Worm (Caenorhabditis elegans) whole organism, L4 larva: ENCODE data around the gene zer-1.
A peak's percentile ranks its signal among the peaks of the same experiment; 100 is the strongest.

Source experiments
- D1046.2 ChIP-seq: fragments of 200-800 bp; sonication (Bioruptor generic); IDR thresholded peaks from 2 replicates; pipeline ENCODE4 v1.3.6; 2022; ENCODE audit warnings: missing genetic modification characterization, missing compliant biosample characterization
- F10B5.3 ChIP-seq: sonication (generic microtip); optimal IDR thresholded peaks from 2 replicates; lab custom pipeline; 2016; ENCODE audit warnings: mild to moderate bottlenecking, missing genetic modification characterization, missing compliant biosample characterization
- F49E8.2 ChIP-seq: sonication (generic microtip); optimal IDR thresholded peaks from 2 replicates; lab custom pipeline; 2016; ENCODE audit warnings: missing compliant biosample characterization, mild to moderate bottlenecking, missing genetic modification characterization, borderline replicate concordance
- R02D3.7 ChIP-seq: fragments of 150-350 bp; sonication (generic microtip); optimal IDR thresholded peaks from 3 replicates; lab custom pipeline; 2014; ENCODE audit warnings: missing biosample characterization, missing genetic modification characterization
- Y48G9A.11 ChIP-seq: fragments of 200-800 bp; sonication (Bioruptor generic); IDR thresholded peaks from 2 replicates; pipeline ENCODE4 v1.3.6; 2022; ENCODE audit warnings: missing genetic modification reagents, missing genetic modification characterization, missing compliant biosample characterization
- Y75B8A.6 ChIP-seq: fragments of 200-800 bp; sonication (Bioruptor generic); IDR thresholded peaks from 2 replicates; pipeline ENCODE4 v1.3.6; 2022; ENCODE audit warnings: missing genetic modification reagents, missing genetic modification characterization, missing compliant biosample characterization
- ceh-20 ChIP-seq: fragments of 200-800 bp; sonication (Bioruptor generic); IDR thresholded peaks from 2 replicates; pipeline ENCODE4 v1.3.6; 2022; ENCODE audit warnings: missing genetic modification reagents, missing genetic modification characterization, missing compliant biosample characterization
- ceh-28 ChIP-seq: fragments of 150-350 bp; optimal IDR thresholded peaks from 2 replicates; lab custom pipeline; 2014; ENCODE audit warnings: missing biosample characterization, missing genetic modification reagents, missing genetic modification characterization
- daf-12 ChIP-seq: fragments of 150-350 bp; optimal IDR thresholded peaks from 2 replicates; lab custom pipeline; 2014; ENCODE audit warnings: missing biosample characterization, missing genetic modification reagents, missing genetic modification characterization
- daf-16 ChIP-seq, 3 experiments: sonication (generic microtip); optimal IDR thresholded peaks; 2 replicates each; lab custom pipeline; 2016 to 2017; ENCODE audit warnings: missing genetic modification characterization in 3 of 3, missing genetic modification reagents in 3 of 3, mild to moderate bottlenecking in 2 of 3, missing compliant biosample characterization in 2 of 3, missing biosample characterization in 1 of 3, moderate library complexity in 1 of 3
- daf-8 ChIP-seq: fragments of 200-800 bp; sonication (Bioruptor generic); IDR thresholded peaks from 2 replicates; pipeline ENCODE4 v1.3.6; 2022; ENCODE audit warnings: missing genetic modification characterization, missing compliant biosample characterization
- dmd-8 ChIP-seq: fragments of 200-800 bp; sonication (Bioruptor generic); IDR thresholded peaks from 2 replicates; pipeline ENCODE4 v1.3.6; 2022; ENCODE audit warnings: missing genetic modification characterization, missing compliant biosample characterization
- dmd-9 ChIP-seq: fragments of 200-800 bp; sonication (Bioruptor generic); IDR thresholded peaks from 2 replicates; pipeline ENCODE4 v1.3.6; 2022; ENCODE audit warnings: missing genetic modification reagents, missing genetic modification characterization, missing compliant biosample characterization
- duxl-1 ChIP-seq: sonication (generic microtip); optimal IDR thresholded peaks from 2 replicates; lab custom pipeline; 2016; ENCODE audit warnings: mild to moderate bottlenecking, missing genetic modification characterization, moderate library complexity, missing compliant biosample characterization; ENCODE audit not compliant: poor library complexity
- egl-43 ChIP-seq: fragments of 200-800 bp; sonication (Bioruptor generic); IDR thresholded peaks from 2 replicates; pipeline ENCODE4 v1.3.6; 2022; ENCODE audit warnings: missing genetic modification reagents, missing genetic modification characterization, missing compliant biosample characterization
- fos-1 ChIP-seq: fragments of 150-350 bp; optimal IDR thresholded peaks from 2 replicates; lab custom pipeline; 2014; ENCODE audit warnings: missing biosample characterization, missing genetic modification characterization
- hlh-11 ChIP-seq: fragments of 200-800 bp; sonication (Bioruptor generic); optimal IDR thresholded peaks from 2 replicates; lab custom pipeline; 2018; ENCODE audit warnings: mild to moderate bottlenecking, missing genetic modification characterization, missing compliant biosample characterization
- hlh-30 ChIP-seq: sonication (generic microtip); optimal IDR thresholded peaks from 2 replicates; lab custom pipeline; 2017; ENCODE audit warnings: antibody characterized with exemption, mild to moderate bottlenecking, missing genetic modification characterization, missing compliant biosample characterization; ENCODE audit not compliant: insufficient read depth
- hmg-1.1 ChIP-seq: fragments of 200-800 bp; sonication (Bioruptor generic); IDR thresholded peaks from 2 replicates; pipeline ENCODE4 v1.3.6; 2022; ENCODE audit warnings: missing genetic modification reagents, missing genetic modification characterization, missing compliant biosample characterization
- jun-1 ChIP-seq: fragments of 150-350 bp; optimal IDR thresholded peaks from 2 replicates; lab custom pipeline; 2014; ENCODE audit warnings: missing biosample characterization, missing genetic modification reagents, missing genetic modification characterization
- lim-7 ChIP-seq: fragments of 200-800 bp; sonication (Bioruptor generic); IDR thresholded peaks from 2 replicates; pipeline ENCODE4 v1.3.6; 2022; ENCODE audit warnings: missing genetic modification characterization, missing compliant biosample characterization
- lin-15B ChIP-seq: fragments of 150-350 bp; sonication (generic microtip); optimal IDR thresholded peaks from 3 replicates; lab custom pipeline; 2014; ENCODE audit warnings: missing biosample characterization, missing genetic modification characterization
- lin-29 ChIP-seq: fragments of 200-800 bp; sonication (Bioruptor generic); IDR thresholded peaks from 2 replicates; pipeline ENCODE4 v1.3.6; 2022; ENCODE audit warnings: missing genetic modification reagents, missing genetic modification characterization, missing compliant biosample characterization
- lin-39 ChIP-seq: fragments of 150-350 bp; optimal IDR thresholded peaks from 2 replicates; lab custom pipeline; 2014; ENCODE audit warnings: missing biosample characterization, missing genetic modification reagents, missing genetic modification characterization
- lir-3 ChIP-seq: sonication (generic microtip); optimal IDR thresholded peaks from 2 replicates; lab custom pipeline; 2016; ENCODE audit warnings: mild to moderate bottlenecking, missing genetic modification characterization, missing compliant biosample characterization
- mep-1 ChIP-seq: fragments of 150-350 bp; sonication (generic microtip); optimal IDR thresholded peaks from 3 replicates; lab custom pipeline; 2014; ENCODE audit warnings: missing biosample characterization, missing genetic modification characterization
- mes-2 ChIP-seq: sonication (generic microtip); optimal IDR thresholded peaks from 2 replicates; lab custom pipeline; 2016; ENCODE audit warnings: missing genotype, mild to moderate bottlenecking, missing genetic modification characterization, missing compliant biosample characterization; ENCODE audit not compliant: poor library complexity, severe bottlenecking
- nhr-111 ChIP-seq: fragments of 200-800 bp; sonication (Bioruptor generic); optimal IDR thresholded peaks from 2 replicates; lab custom pipeline; 2018; ENCODE audit warnings: mild to moderate bottlenecking, missing genetic modification characterization, missing compliant biosample characterization
- nhr-25 ChIP-seq: sonication (generic microtip); optimal IDR thresholded peaks from 2 replicates; lab custom pipeline; 2017; ENCODE audit warnings: missing genetic modification characterization, mild to moderate bottlenecking, missing compliant biosample characterization, antibody characterized with exemption, moderate library complexity, borderline replicate concordance; ENCODE audit not compliant: insufficient read depth
- nhr-28 ChIP-seq: fragments of 150-350 bp; optimal IDR thresholded peaks from 2 replicates; lab custom pipeline; 2014; ENCODE audit warnings: missing biosample characterization, missing genetic modification characterization
- nhr-42 ChIP-seq: fragments of 200-800 bp; sonication (Bioruptor generic); IDR thresholded peaks from 2 replicates; pipeline ENCODE4 v1.3.6; 2022; ENCODE audit warnings: missing genetic modification characterization, missing compliant biosample characterization
- nhr-48 ChIP-seq: sonication (generic microtip); optimal IDR thresholded peaks from 2 replicates; lab custom pipeline; 2016; ENCODE audit warnings: mild to moderate bottlenecking, missing genetic modification characterization, missing compliant biosample characterization
- nhr-76 ChIP-seq: fragments of 150-350 bp; optimal IDR thresholded peaks from 2 replicates; lab custom pipeline; 2014; ENCODE audit warnings: missing biosample characterization, missing genetic modification characterization
- php-3 ChIP-seq: fragments of 200-800 bp; sonication (Bioruptor generic); IDR thresholded peaks from 2 replicates; pipeline ENCODE4 v1.3.6; 2022; ENCODE audit warnings: missing genetic modification reagents, missing genetic modification characterization, missing compliant biosample characterization
- rbr-2 ChIP-seq: sonication (generic microtip); optimal IDR thresholded peaks from 2 replicates; lab custom pipeline; 2016; ENCODE audit warnings: missing genotype, missing genetic modification characterization, missing compliant biosample characterization
- set-16 ChIP-seq: fragments of 200-800 bp; sonication (Bioruptor generic); IDR thresholded peaks from 2 replicates; pipeline ENCODE4 v1.3.6; 2022; ENCODE audit warnings: missing genetic modification reagents, missing genetic modification characterization, missing compliant biosample characterization
- snpc-4 ChIP-seq: fragments of 150-350 bp; optimal IDR thresholded peaks from 2 replicates; lab custom pipeline; 2014; ENCODE audit warnings: missing biosample characterization, missing genetic modification characterization
- unc-130 ChIP-seq: sonication (generic microtip); optimal IDR thresholded peaks from 2 replicates; lab custom pipeline; 2016; ENCODE audit warnings: missing genetic modification reagents, missing genetic modification characterization, missing compliant biosample characterization
- unc-39 ChIP-seq: sonication (generic microtip); optimal IDR thresholded peaks from 2 replicates; lab custom pipeline; 2017; ENCODE audit warnings: missing biosample characterization, missing genetic modification characterization
- zag-1 ChIP-seq: fragments of 150-350 bp; optimal IDR thresholded peaks from 2 replicates; lab custom pipeline; 2014; ENCODE audit warnings: missing biosample characterization, missing genetic modification characterization
- zip-2 ChIP-seq: fragments of 150-350 bp; optimal IDR thresholded peaks from 2 replicates; lab custom pipeline; 2014; ENCODE audit warnings: missing biosample characterization, missing genetic modification characterization
- ztf-11 ChIP-seq: fragments of 150-350 bp; optimal IDR thresholded peaks from 2 replicates; lab custom pipeline; 2014; ENCODE audit warnings: missing biosample characterization, missing genetic modification characterization
- ztf-7 ChIP-seq: fragments of 150-350 bp; optimal IDR thresholded peaks from 2 replicates; lab custom pipeline; 2014; ENCODE audit warnings: missing biosample characterization, missing genetic modification characterization

The zer-1 gene

ce11 chrIII:843999-844398 lies 42.6 kb downstream of the zer-1 start (continued):
- TF ChIP-seq duxl-1 (tag; lab: Kevin White, UChicago) (no peak), nhr-48 (tag; lab: Kevin White, UChicago) (peak; percentile 18), daf-16 (GFP tag; optimal IDR thresholded peaks at IDR 0.05; lab: Kevin White, UChicago) (no peak), daf-16 (tag; optimal IDR thresholded peaks at IDR 0.05; lab: Kevin White, UChicago) (peak; percentile 68), mep-1 (tag; lab: Kevin White, UChicago) (peak; percentile 57)

ce11 chrIII:842630-843029 lies 44.0 kb downstream of the zer-1 start, which contains the start of gene far-8:
Gene far-8 (plus strand): TSS chrIII:842930.
- TF ChIP-seq hlh-11 (no peak), daf-12 (tag; lab: Kevin White, UChicago) (no peak), nhr-111 (no peak), lin-39 (tag; lab: Kevin White, UChicago) (no peak), Y48G9A.11 (GFP tag; lab: Robert Waterston, UW) (no peak), nhr-28 (no peak)

ce11 chrIII:841177-841576 lies 45.4 kb downstream of the zer-1 start, which contains the start of gene K02F3.9:
Gene K02F3.9 (minus strand): TSS chrIII:841366.
- TF ChIP-seq hlh-30 (peak; percentile 2), ztf-11 (no peak)

- no peak for TF ChIP-seq zag-1 (tag; lab: Kevin White, UChicago)
- no peak for TF ChIP-seq unc-39 (tag; lab: Kevin White, UChicago)
- TF ChIP-seq lin-29 (GFP tag; lab: Robert Waterston, UW) = no peak
- no peak for TF ChIP-seq lir-3 (tag; lab: Kevin White, UChicago)
- TF ChIP-seq nhr-25 (tag; lab: Kevin White, UChicago) = no peak
- TF ChIP-seq jun-1 (tag; lab: Kevin White, UChicago) = no peak
- TF ChIP-seq nhr-111 = no peak
Measured at ce11 chrIII:839491-839890, 47.1 kb downstream of the zer-1 start, which contains the start of gene dos-3. Gene dos-3 (minus strand): TSS chrIII:839591.

- TF ChIP-seq lin-15B (tag; lab: Kevin White, UChicago) (no peak), fos-1 (tag; lab: Kevin White, UChicago) (peak; percentile 82), nhr-28 (peak; percentile 65), F10B5.3 (tag; lab: Kevin White, UChicago) (peak; percentile 16), unc-130 (no peak), nhr-76 (tag; lab: Kevin White, UChicago) (no peak), hmg-1.1 (peak; percentile 80), rbr-2 (peak; percentile 47), daf-8 (GFP tag; lab: Robert Waterston, UW) (no peak; the same call in 1 of the 2 replicates), mes-2 (tag; lab: Kevin White, UChicago) (peak; percentile 77), zip-2 (tag; lab: Kevin White, UChicago) (no peak), ceh-28 (tag; lab: Kevin White, UChicago) (no peak), snpc-4 (tag; lab: Kevin White, UChicago) (no peak), R02D3.7 (tag; lab: Kevin White, UChicago) (no peak), ceh-20 (GFP tag; lab: Robert Waterston, UW) (peak; percentile 87), jun-1 (tag; lab: Kevin White, UChicago) (peak; percentile 94), dmd-8 (GFP tag; lab: Robert Waterston, UW) (peak; percentile 90), nhr-42 (GFP tag; lab: Robert Waterston, UW) (peak; percentile 95), dmd-9 (peak; percentile 85), ztf-7 (tag; lab: Kevin White, UChicago) (no peak), php-3 (peak; percentile 94), hlh-11 (peak; percentile 86), F49E8.2 (tag; lab: Kevin White, UChicago) (no peak), set-16 (peak; percentile 60), lim-7 (GFP tag; lab: Robert Waterston, UW) (peak; percentile 95), Y75B8A.6 (GFP tag; lab: Robert Waterston, UW) (peak; percentile 99), D1046.2 (GFP tag; lab: Robert Waterston, UW) (peak; percentile 91), egl-43 (peak; percentile 96), nhr-48 (tag; lab: Kevin White, UChicago) (peak; percentile 72)
Measured at ce11 chrIII:835713-836278, 50.8 kb downstream of the zer-1 start.
